Fruit fly (Drosophila melanogaster) ovary, adult (tissue): ENCODE data around the gene CG13059.

Experiments used
- CG17801 ChIP-seq: fragments of 200-800 bp; optimal IDR thresholded peaks from 2 replicates; lab custom pipeline; 2019; ENCODE audit warnings: missing biosample characterization, mild to moderate bottlenecking, missing genetic modification characterization, moderate library complexity; ENCODE audit not compliant: partially characterized antibody

Gene CG13059

dm6 chr3L:16323372-16323771 is at the start of gene CG13059:
TSS of gene CG13059 (plus strand) at chr3L:16323672.
- no peak for TF ChIP-seq CG17801

dm6 chr3L:16275391-16276017 is 48.0 kb upstream of the CG13059 start:
- no peak for TF ChIP-seq CG17801

DNA sequence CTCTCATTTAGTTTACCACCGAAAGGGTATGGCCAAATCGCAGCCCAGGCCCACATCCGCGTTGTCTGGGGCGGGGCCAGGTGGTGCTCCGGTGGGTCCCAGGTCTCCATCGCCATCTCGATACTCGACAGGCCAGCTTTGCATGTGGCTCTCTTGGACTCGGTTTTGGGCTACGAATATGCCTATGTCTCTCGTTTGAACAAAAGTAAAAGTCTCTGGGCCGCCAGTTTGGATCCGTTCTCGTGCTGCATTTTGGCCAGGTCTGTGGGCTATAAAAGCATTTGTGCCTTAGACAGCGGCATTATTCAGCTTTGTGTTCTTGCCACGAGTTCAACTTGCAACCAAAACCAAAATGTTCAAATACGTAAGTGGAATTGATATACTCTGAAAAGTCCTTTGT is 46.3 kb upstream of the CG13059 start, which contains the start of gene CG13065:
CG13065 (plus strand) TSS at position 301 of the 400 bp plus-strand sequence.
- TF ChIP-seq CG17801, result no peak

- no peak for TF ChIP-seq CG17801
Observed at dm6 chr3L:16279171-16279570, 44.3 kb upstream of the CG13059 start, which contains the start of gene CG13050. TSS of gene CG13050 (minus strand) at chr3L:16279271.

DNA sequence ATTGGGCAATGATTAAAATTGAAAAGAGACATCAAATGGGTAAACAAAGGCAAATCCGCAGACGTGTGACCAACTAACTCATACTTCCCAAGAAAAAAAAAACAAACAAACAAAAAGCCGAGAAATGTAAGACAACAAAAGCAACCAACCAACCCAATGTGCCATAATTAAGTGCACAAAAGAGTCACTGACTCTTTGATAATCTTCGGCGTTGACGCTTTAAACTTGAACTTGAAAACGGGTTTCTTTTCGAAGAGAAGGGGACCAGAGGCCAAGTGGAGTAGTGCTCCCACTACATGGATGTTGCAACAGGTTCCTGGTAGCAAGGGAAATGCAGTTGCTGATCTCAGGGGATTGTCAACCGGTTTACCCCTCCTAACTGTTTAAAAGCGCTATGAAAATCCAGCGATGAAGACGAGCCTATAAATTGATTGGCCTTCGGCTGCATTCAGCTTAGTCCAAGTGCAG is 43.5 kb upstream of the CG13059 start, which contains the start of gene CG13064:
CG13064 (plus strand) TSS at position 418 of the 468 bp plus-strand sequence.
- TF ChIP-seq CG17801, result no peak

DNA sequence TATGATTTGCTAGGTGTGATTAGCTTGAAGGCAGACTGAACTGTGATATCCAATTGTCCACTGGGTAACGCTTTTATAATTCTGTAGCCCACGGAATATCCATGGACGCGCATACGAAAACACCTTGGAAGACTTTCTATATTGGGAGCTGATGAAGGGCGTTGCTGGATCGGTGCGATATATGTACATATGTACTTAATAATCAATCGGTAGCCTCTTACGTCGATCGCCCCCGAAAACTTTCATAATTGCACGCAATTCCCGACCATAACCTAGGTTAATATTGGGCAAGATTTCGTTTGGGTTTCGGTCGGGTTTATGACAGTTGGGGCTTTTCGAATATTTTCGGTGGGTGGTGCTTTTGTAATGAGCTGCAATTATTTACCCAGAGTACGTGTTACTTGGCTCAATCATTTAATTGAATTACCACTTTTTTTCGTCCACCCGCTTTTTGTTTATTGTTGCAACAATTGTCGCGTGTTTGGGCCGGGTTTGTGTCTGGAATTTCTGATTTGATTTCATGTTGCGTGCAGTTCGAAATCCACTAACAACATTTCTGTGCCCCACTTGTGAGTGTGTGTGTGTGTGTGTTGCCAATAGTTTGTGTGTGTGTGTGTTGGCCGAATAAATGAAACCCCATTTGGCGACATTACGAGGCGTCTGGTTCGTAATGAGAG is 41.5 kb upstream of the CG13059 start, which contains the start of gene CG13049:
CG13049 (minus strand) TSS at position 51 of the 677 bp plus-strand sequence.
- TF ChIP-seq CG17801, result no peak

dm6 chr3L:16283821-16284220 is 39.7 kb upstream of the CG13059 start, which contains the start of gene CG13048:
TSS of gene CG13048 (minus strand) at chr3L:16283921.
- TF ChIP-seq CG17801, result no peak

DNA sequence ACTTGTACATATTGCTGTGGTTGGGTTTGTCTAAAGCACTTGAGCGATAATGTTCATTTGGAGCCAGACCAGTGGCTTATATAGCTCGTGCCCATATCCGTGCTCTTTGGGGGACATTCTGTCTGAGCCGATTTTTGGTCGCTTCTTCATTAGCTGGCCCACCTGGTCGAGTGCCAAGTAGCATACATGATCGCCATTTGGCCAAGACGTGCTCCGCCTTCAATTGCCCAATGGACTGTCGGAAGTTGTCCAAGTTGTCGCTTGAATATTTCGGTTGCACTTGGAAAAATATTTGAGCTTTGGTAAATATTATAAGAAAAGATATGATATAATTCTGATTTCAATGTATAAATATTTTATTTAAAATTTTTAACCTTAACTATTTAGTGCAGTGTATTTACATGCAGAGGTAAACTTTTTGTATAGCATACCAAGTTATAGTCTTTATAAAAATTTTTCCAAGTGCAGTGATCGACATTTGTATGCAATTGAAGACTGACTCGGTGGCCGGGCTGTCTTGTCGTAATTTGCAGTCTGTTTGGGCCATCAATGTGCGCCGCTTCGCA is 38.0 kb upstream of the CG13059 start, which contains the start of gene CG13047:
CG13047 (minus strand) TSS at position 51 of the 566 bp plus-strand sequence.
- TF ChIP-seq CG17801, result no peak

dm6 chr3L:16286258-16286657 is 37.2 kb upstream of the CG13059 start:
- TF ChIP-seq CG17801, result no peak

- no peak for TF ChIP-seq CG17801
Observed at dm6 chr3L:16288322-16288721, 35.1 kb upstream of the CG13059 start, which contains the start of gene CG13046. TSS of gene CG13046 (minus strand) at chr3L:16288422.

dm6 chr3L:16289067-16289466 is 34.4 kb upstream of the CG13059 start:
- no peak for TF ChIP-seq CG17801

DNA sequence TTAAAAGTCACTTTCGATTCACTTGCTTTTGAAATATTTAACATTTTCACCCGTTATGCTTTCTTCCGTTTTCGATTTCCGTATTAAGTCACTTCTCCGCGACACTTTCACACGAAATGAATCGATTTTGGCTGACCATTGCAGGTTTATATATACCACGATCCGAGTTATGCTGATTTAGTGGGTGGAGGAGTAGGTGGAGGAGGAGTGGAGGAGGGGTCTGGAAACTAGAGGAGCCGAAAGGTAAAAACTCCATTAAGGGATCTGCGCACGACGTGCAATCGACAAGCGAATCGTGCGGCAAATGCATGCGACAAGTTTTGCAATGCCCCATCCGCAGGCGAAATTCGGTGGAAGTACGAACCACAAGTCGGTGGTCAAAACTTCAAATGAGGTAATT is 32.6 kb upstream of the CG13059 start, which contains the start of gene CG13045:
CG13045 (minus strand) TSS at position 101 of the 400 bp plus-strand sequence.
- TF ChIP-seq CG17801, result no peak

DNA sequence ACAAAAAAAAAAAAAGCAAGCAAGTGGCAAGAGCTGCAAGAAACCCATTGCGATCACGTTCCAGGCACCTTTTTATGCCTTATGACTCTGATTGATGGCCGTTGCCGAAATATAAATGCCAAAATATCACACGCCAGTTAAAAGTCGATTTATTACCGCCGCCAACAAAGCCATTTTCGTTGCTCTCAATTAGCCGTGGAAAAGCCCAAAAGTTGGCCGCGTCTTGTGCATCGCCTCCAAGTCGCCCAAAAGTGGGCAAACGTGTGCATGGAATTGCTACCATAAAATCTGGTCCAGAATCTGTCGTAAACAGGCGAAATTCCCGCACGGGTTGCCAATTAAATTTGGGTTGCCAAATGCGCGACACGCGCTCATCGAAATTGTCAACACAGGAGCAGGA is 31.8 kb upstream of the CG13059 start:
- TF ChIP-seq CG17801, result no peak

dm6 chr3L:16295447-16295846 is 28.0 kb upstream of the CG13059 start, which contains the start of gene CG4962:
TSS of gene CG4962 (minus strand) at chr3L:16295547.
- no peak for TF ChIP-seq CG17801

dm6 chr3L:16301153-16301552 is 22.3 kb upstream of the CG13059 start, which contains the start of gene CG4982:
TSS of gene CG4982 (plus strand) at chr3L:16301453.
- no peak for TF ChIP-seq CG17801

DNA sequence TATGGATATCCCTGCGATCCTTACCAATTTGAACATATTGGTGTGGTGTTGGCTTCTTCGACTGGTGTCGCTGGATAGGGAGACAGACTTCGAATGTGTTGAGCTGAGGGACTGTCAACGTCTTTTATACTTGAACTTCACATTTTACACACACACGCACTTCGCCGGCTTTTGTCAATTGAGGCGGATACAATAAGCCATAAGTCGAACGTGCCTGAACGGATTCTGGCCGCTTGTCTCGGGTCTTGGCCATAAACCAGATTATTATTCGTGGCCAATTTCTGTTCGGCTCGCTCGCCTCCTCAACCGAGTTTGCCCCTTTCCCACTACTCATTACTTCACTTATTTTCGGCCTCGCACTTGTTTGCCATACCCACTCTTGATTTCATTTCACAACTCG is 20.4 kb upstream of the CG13059 start, which contains the start of gene CG13044:
CG13044 (minus strand) TSS at position 101 of the 400 bp plus-strand sequence.
- TF ChIP-seq CG17801, result no peak

DNA sequence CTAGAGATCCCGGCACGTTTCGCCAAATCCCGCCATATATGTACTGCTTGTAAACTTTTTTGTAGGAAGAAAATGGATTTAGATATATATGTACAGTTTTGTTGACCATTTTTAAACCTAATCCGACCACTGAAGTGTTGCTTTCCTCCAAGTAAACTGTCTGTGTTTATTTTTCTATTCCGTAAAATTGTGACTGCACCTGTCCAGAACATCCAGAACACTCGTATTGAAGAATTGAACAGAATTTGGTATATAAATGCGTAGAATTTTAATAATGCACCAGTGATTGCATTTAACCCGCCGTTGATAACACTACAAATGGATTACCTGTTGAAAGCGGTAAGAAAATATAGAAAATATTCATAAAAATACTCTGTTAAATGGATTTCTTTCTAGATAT is 19.5 kb upstream of the CG13059 start, which contains the start of gene CG43249:
CG43249 (plus strand) TSS at position 301 of the 400 bp plus-strand sequence.
- TF ChIP-seq CG17801, result no peak
